In genomic region chr2L:6463392-6463791, dm6 we compare ENCODE assay signal across 1 fruit fly cellular context.
A peak's percentile ranks its signal among the peaks of the same experiment; 100 is the strongest.
TF ChIP-seq lines count a peak whose summit lies in the region.

No protein-coding gene starts in this region.

TF ChIP-seq in whole organism, embryonic, 481 proteins besides CTCF, POLR2A, EP300 and RAD21 (continued from another document):
- TF ChIP-seq prd (optimal IDR thresholded peaks at IDR 0.05; lab: Kevin White, UChicago) (no peak), prd (GFP tag; IDR thresholded peaks at IDR 0.05; lab: Robert Waterston, UW) (0 out of 3 replicates have a peak, but pooled peaks have one; percentile 24), Med (GFP tag; lab: Kevin White, UChicago) (peak; percentile 10)
